Fruit fly (Drosophila melanogaster): ENCODE measurements around the gene Kdm2.
A peak's percentile ranks its signal among the peaks of the same experiment; 100 is the strongest.

The Kdm2 gene

dm6 chr3R:9051937-9052680, at the start of gene Kdm2:
Gene Kdm2 (plus strand): TSS chr3R:9052495.
- peak; percentile 17 for TF ChIP-seq Hnf4 (GFP tag; optimal IDR thresholded peaks at IDR 0.05)
- peak; percentile 42 for TF ChIP-seq rgr (GFP tag; optimal IDR thresholded peaks at IDR 0.05)
- peak in 1 of 2 experiments; percentile 1 for TF ChIP-seq dl (GFP tag; optimal IDR thresholded peaks at IDR 0.05; ENCODE audit: insufficient read depth in 1 of 2, partially characterized antibody in 2 of 2)
- TF ChIP-seq tai (GFP tag; optimal IDR thresholded peaks at IDR 0.05) = no peak
- no peak for TF ChIP-seq OdsH (GFP tag; optimal IDR thresholded peaks at IDR 0.05)
- no peak for TF ChIP-seq Dfd (GFP tag; optimal IDR thresholded peaks at IDR 0.05)
- peak; percentile 38 for TF ChIP-seq Sp1 (GFP tag; optimal IDR thresholded peaks at IDR 0.05)
- TF ChIP-seq brk (GFP tag; optimal IDR thresholded peaks at IDR 0.05) = peak; percentile 14
- TF ChIP-seq CG9705 (GFP tag; optimal IDR thresholded peaks at IDR 0.05) = no peak
- TF ChIP-seq psq (GFP tag; optimal IDR thresholded peaks at IDR 0.05) = no peak
- TF ChIP-seq Vsx2 (GFP tag; optimal IDR thresholded peaks at IDR 0.05; ENCODE audit: partially characterized antibody) = no peak
- peak; percentile 62 for TF ChIP-seq Dif (GFP tag; optimal IDR thresholded peaks at IDR 0.05; ENCODE audit: partially characterized antibody)
- no peak for TF ChIP-seq pan (optimal IDR thresholded peaks at IDR 0.05)

DNA sequence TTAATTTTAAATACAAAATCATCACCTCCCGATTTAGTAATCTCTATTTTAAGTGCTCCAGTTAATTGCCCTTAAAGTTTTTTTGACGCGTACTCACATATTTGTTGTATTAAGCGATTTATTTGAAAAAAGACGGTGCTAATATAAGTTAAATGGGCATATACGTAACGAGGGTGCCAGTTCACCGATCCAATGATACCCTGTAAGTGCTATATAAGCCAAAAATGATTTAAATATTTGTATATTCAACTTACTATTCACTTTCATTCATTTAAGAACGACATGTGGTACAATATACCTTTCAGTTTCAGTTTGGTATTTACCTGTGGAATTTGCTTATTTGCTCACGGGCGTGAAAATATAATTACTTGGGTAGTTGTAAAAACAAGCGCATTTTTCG, 49.8 kb upstream of the Kdm2 start:
- TF ChIP-seq rgr (GFP tag; optimal IDR thresholded peaks at IDR 0.05) (peak; percentile 24), foxo (GFP tag; optimal IDR thresholded peaks at IDR 0.05) (peak in 1 of 2 experiments; percentile 2), Myc (optimal IDR thresholded peaks at IDR 0.05) (no peak), fru (GFP tag; optimal IDR thresholded peaks at IDR 0.05) (peak; percentile 6), h (GFP tag; optimal IDR thresholded peaks at IDR 0.05) (peak; percentile 36), ey (GFP tag; optimal IDR thresholded peaks at IDR 0.05) (peak; percentile 10), usp (GFP tag; optimal IDR thresholded peaks at IDR 0.05) (no peak)

DNA sequence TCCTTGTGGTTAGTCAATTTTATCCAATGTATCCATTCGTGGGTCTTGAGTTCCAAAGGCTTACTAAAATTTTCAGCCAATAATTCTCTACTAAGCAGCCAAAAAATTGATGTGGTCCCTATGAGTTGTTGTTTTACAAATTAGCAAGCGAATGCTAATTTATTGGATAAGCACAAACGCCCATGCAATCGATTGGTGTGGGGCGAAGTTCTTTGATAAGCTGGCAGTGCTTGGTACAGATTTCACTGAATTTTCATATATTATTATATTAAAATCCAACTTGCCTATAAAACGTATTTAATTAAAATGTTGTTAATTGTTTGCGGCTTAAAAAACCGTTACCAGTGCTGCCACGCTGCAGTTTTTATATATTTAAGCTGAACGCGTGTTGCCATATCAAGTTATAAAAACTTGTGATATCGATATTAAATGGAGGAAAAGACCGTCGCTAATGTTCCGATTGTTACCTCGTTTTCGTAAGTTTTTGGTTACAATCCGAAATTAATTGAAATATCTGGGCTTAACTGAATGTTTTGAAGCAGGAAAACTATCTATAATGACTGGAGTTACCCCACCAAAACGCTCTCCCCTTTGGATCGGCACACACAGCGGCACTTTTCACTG, 48.6 kb upstream of the Kdm2 start, which contains the start of the genes CG31100 and CG11980:
Gene CG31100, minus strand, starts transcription at position 51 of the 624 bp plus-strand sequence.
Gene CG11980, plus strand, starts transcription at position 418 of the 624 bp plus-strand sequence.
- TF ChIP-seq dmrt93B (GFP tag; optimal IDR thresholded peaks at IDR 0.05) (no peak), psq (GFP tag; optimal IDR thresholded peaks at IDR 0.05) (no peak), Rel (GFP tag; optimal IDR thresholded peaks at IDR 0.05) (no peak), Rel (tag; optimal IDR thresholded peaks at IDR 0.05) (peak; percentile 19)

dm6 chr3R:9006129-9006528, 46.2 kb upstream of the Kdm2 start, which contains the start of the genes Prosbeta3 and Iru:
Gene Prosbeta3 (minus strand): TSS chr3R:9006226.
Gene Iru (plus strand): TSS chr3R:9006456.
- TF ChIP-seq GATAd (GFP tag; optimal IDR thresholded peaks at IDR 0.05) (no peak), tai (GFP tag; optimal IDR thresholded peaks at IDR 0.05) (no peak), Dif (GFP tag; optimal IDR thresholded peaks at IDR 0.05; ENCODE audit: partially characterized antibody) (no peak), Rel (GFP tag; optimal IDR thresholded peaks at IDR 0.05) (no peak), Rel (tag; optimal IDR thresholded peaks at IDR 0.05) (peak; percentile 21), Myc (optimal IDR thresholded peaks at IDR 0.05) (peak; percentile 7)

DNA sequence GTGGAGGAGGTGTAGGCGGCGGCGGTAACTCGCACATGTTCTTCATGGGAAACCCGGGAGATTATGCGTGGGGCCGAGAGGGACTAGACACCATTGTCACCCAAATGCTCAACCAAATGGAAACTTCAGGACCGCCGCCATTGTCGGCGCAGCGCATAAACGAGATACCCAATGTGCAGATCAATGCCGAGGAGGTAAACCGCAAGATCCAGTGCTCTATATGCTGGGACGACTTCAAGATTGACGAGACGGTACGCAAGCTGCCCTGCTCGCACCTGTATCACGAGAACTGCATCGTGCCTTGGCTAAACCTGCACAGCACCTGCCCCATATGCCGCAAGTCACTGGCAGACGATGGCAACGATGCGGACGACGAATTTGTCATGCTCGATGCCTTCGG, 45.0 kb upstream of the Kdm2 start:
- TF ChIP-seq usp (GFP tag; optimal IDR thresholded peaks at IDR 0.05) (no peak), brk (GFP tag; optimal IDR thresholded peaks at IDR 0.05) (no peak), fru (GFP tag; optimal IDR thresholded peaks at IDR 0.05) (no peak), lola (GFP tag; optimal IDR thresholded peaks at IDR 0.05) (no peak), h (GFP tag; optimal IDR thresholded peaks at IDR 0.05) (no peak), Hr78 (GFP tag; optimal IDR thresholded peaks at IDR 0.05) (no peak), pan (optimal IDR thresholded peaks at IDR 0.05) (no peak), CrebA (GFP tag; optimal IDR thresholded peaks at IDR 0.05; ENCODE audit: borderline replicate concordance) (no peak), CG32264 (GFP tag; optimal IDR thresholded peaks at IDR 0.05) (no peak), tai (GFP tag; optimal IDR thresholded peaks at IDR 0.05) (no peak), ey (GFP tag; optimal IDR thresholded peaks at IDR 0.05) (no peak), Jra (GFP tag; optimal IDR thresholded peaks at IDR 0.05) (no peak), dl (GFP tag; optimal IDR thresholded peaks at IDR 0.05; ENCODE audit: insufficient read depth in 1 of 2, partially characterized antibody in 2 of 2) (no peak), psq (GFP tag; optimal IDR thresholded peaks at IDR 0.05) (no peak), sv (GFP tag; optimal IDR thresholded peaks at IDR 0.05) (no peak), br (GFP tag; optimal IDR thresholded peaks at IDR 0.05) (no peak), Vsx2 (GFP tag; optimal IDR thresholded peaks at IDR 0.05; ENCODE audit: partially characterized antibody) (no peak), dsf (GFP tag; optimal IDR thresholded peaks at IDR 0.05; ENCODE audit: borderline replicate concordance) (no peak)
